Worm (Caenorhabditis elegans) whole organism, L1 larva: ENCODE results near the gene str-64.

Experiments used
- C04F5.9 ChIP-seq: sonication (generic microtip); optimal IDR thresholded peaks from 2 replicates; lab custom pipeline; 2016; ENCODE audit warnings: missing genetic modification characterization, missing compliant biosample characterization
- C16A3.4 ChIP-seq: fragments of 150-350 bp; optimal IDR thresholded peaks from 2 replicates; lab custom pipeline; 2014; ENCODE audit warnings: missing biosample characterization, missing genetic modification characterization
- Y116A8C.19 ChIP-seq: sonication (generic microtip); optimal IDR thresholded peaks from 2 replicates; lab custom pipeline; 2016; ENCODE audit warnings: missing compliant biosample characterization, missing genetic modification characterization, borderline replicate concordance
- aha-1 ChIP-seq: fragments of 150-350 bp; optimal IDR thresholded peaks from 2 replicates; lab custom pipeline; 2014; ENCODE audit warnings: missing biosample characterization, missing genetic modification characterization
- aly-2 ChIP-seq: fragments of 150-350 bp; optimal IDR thresholded peaks from 2 replicates; lab custom pipeline; 2014; ENCODE audit warnings: missing biosample characterization, missing genetic modification characterization
- blmp-1 ChIP-seq: fragments of 150-350 bp; optimal IDR thresholded peaks from 2 replicates; lab custom pipeline; 2014; ENCODE audit warnings: missing biosample characterization, missing genetic modification characterization
- ceh-63 ChIP-seq: fragments of 200-800 bp; sonication (Bioruptor generic); optimal IDR thresholded peaks from 2 replicates; lab custom pipeline; 2018; ENCODE audit warnings: mild to moderate bottlenecking, missing genetic modification characterization, missing compliant biosample characterization
- dpl-1 ChIP-seq, 3 experiments: fragments of 150-350 bp in 2 of 3; sonication (generic microtip) in 1 of 3; optimal IDR thresholded peaks; 2 replicates each; lab custom pipeline; 2014 to 2017; ENCODE audit warnings: missing biosample characterization in 3 of 3, missing genetic modification characterization in 3 of 3, missing genetic modification reagents in 3 of 3
- dsc-1 ChIP-seq: sonication (generic microtip); optimal IDR thresholded peaks from 2 replicates; lab custom pipeline; 2016; ENCODE audit warnings: mild to moderate bottlenecking, missing genetic modification characterization, missing compliant biosample characterization
- efl-1 ChIP-seq, 4 experiments: fragments of 150-350 bp; optimal IDR thresholded peaks in 3 of 4; peaks in 1 of 4; 1 replicate in 1 of 4; 2 replicates in 3 of 4; lab custom pipeline; 2014; ENCODE audit warnings: missing biosample characterization in 2 of 4, missing genetic modification characterization in 2 of 4, missing genetic modification reagents in 2 of 4
- efl-3 ChIP-seq: fragments of 200-800 bp; sonication (Bioruptor generic); optimal IDR thresholded peaks from 2 replicates; lab custom pipeline; 2018; ENCODE audit warnings: mild to moderate bottlenecking, missing genetic modification characterization, missing compliant biosample characterization
- elt-2 ChIP-seq: sonication (generic microtip); optimal IDR thresholded peaks from 2 replicates; lab custom pipeline; 2016; ENCODE audit warnings: missing genetic modification characterization, mild to moderate bottlenecking, inconsistent platforms, missing compliant biosample characterization, missing genetic modification reagents
- elt-3 ChIP-seq, 6 experiments: fragments of 150-350 bp in 1 of 6; sonication (generic microtip); optimal IDR thresholded peaks; 2 replicates each; lab custom pipeline; 2017 to 2018; ENCODE audit warnings: missing biosample characterization in 6 of 6, missing genetic modification characterization in 6 of 6, inconsistent platforms in 1 of 6
- fkh-8 ChIP-seq: sonication (generic microtip); optimal IDR thresholded peaks from 2 replicates; lab custom pipeline; 2016; ENCODE audit warnings: mild to moderate bottlenecking, missing genetic modification characterization, missing compliant biosample characterization
- grh-1 ChIP-seq: fragments of 200-800 bp; sonication (Bioruptor generic); IDR thresholded peaks from 2 replicates; pipeline ENCODE4 v1.3.6; 2022; ENCODE audit warnings: missing genetic modification reagents, missing genetic modification characterization, missing compliant biosample characterization
- hlh-17 ChIP-seq: fragments of 200-800 bp; sonication (Bioruptor generic); optimal IDR thresholded peaks from 2 replicates; lab custom pipeline; 2018; ENCODE audit warnings: missing genetic modification characterization, mild to moderate bottlenecking, missing compliant biosample characterization, moderate library complexity, borderline replicate concordance
- hlh-4 ChIP-seq: sonication (generic microtip); optimal IDR thresholded peaks from 2 replicates; lab custom pipeline; 2016; ENCODE audit warnings: mild to moderate bottlenecking, missing genetic modification characterization, missing compliant biosample characterization
- hpl-2 ChIP-seq: fragments of 150-350 bp; optimal IDR thresholded peaks from 2 replicates; lab custom pipeline; 2014; ENCODE audit warnings: missing biosample characterization, missing genetic modification reagents, missing genetic modification characterization
- isw-1 ChIP-seq: fragments of 200-800 bp; sonication (Bioruptor generic); IDR thresholded peaks from 2 replicates; pipeline ENCODE4 v1.3.6; 2022; ENCODE audit warnings: missing genetic modification characterization, missing compliant biosample characterization
- lin-14 ChIP-seq: fragments of 200-800 bp; sonication (Bioruptor generic); optimal IDR thresholded peaks from 2 replicates; lab custom pipeline; 2018; ENCODE audit warnings: mild to moderate bottlenecking, missing genetic modification characterization, moderate library complexity, missing compliant biosample characterization
- lin-15B ChIP-seq: fragments of 150-350 bp; sonication (generic microtip); optimal IDR thresholded peaks from 3 replicates; lab custom pipeline; 2014; ENCODE audit warnings: missing biosample characterization, missing genetic modification characterization
- lin-35 ChIP-seq, 2 experiments: fragments of 150-350 bp; optimal IDR thresholded peaks; 2 replicates each; lab custom pipeline; 2014; ENCODE audit warnings: missing biosample characterization in 2 of 2, missing genetic modification characterization in 2 of 2, missing genetic modification reagents in 2 of 2
- lir-3 ChIP-seq: sonication (generic microtip); optimal IDR thresholded peaks from 2 replicates; lab custom pipeline; 2016; ENCODE audit warnings: mild to moderate bottlenecking, missing genetic modification characterization, moderate library complexity, missing compliant biosample characterization; ENCODE audit not compliant: poor library complexity
- lsy-2 ChIP-seq, 2 experiments: fragments of 150-350 bp; optimal IDR thresholded peaks; 2 replicates each; lab custom pipeline; 2014; ENCODE audit warnings: missing biosample characterization in 2 of 2, missing genetic modification characterization in 2 of 2
- mdl-1 ChIP-seq, 2 experiments: fragments of 150-350 bp; optimal IDR thresholded peaks; 2 replicates each; lab custom pipeline; 2014 to 2017; ENCODE audit warnings: missing biosample characterization in 2 of 2, missing genetic modification characterization in 2 of 2, inconsistent platforms in 1 of 2
- nhr-19 ChIP-seq: fragments of 200-800 bp; sonication (Bioruptor generic); conservative IDR thresholded peaks from 2 replicates; pipeline ENCODE4 v1.3.6; 2022; ENCODE audit warnings: missing genetic modification characterization, missing compliant biosample characterization
- nhr-20 ChIP-seq: sonication (generic microtip); optimal IDR thresholded peaks from 2 replicates; lab custom pipeline; 2016; ENCODE audit warnings: mild to moderate bottlenecking, missing genetic modification characterization, missing compliant biosample characterization
- nhr-237 ChIP-seq: fragments of 150-350 bp; optimal IDR thresholded peaks from 2 replicates; lab custom pipeline; 2014; ENCODE audit warnings: missing biosample characterization, missing genetic modification characterization
- nhr-47 ChIP-seq: sonication (generic microtip); optimal IDR thresholded peaks from 2 replicates; lab custom pipeline; 2016; ENCODE audit warnings: mild to moderate bottlenecking, missing genetic modification characterization, moderate library complexity, missing compliant biosample characterization
- nhr-71 ChIP-seq: sonication (generic microtip); optimal IDR thresholded peaks from 2 replicates; lab custom pipeline; 2016; ENCODE audit warnings: mild to moderate bottlenecking, missing genetic modification characterization, moderate library complexity, missing compliant biosample characterization
- nhr-77 ChIP-seq: fragments of 150-350 bp; optimal IDR thresholded peaks from 2 replicates; lab custom pipeline; 2014; ENCODE audit warnings: missing biosample characterization, missing genetic modification characterization
- nhr-84 ChIP-seq: sonication (generic microtip); optimal IDR thresholded peaks from 2 replicates; lab custom pipeline; 2017; ENCODE audit warnings: missing biosample characterization, missing genetic modification characterization
- nhr-85 ChIP-seq: sonication (generic microtip); peaks from one replicate; lab custom pipeline; 2016; ENCODE audit warnings: missing genetic modification characterization, inconsistent platforms, missing compliant biosample characterization
- pag-3 ChIP-seq: sonication (generic microtip); optimal IDR thresholded peaks from 2 replicates; lab custom pipeline; 2017; ENCODE audit warnings: missing genetic modification characterization, mild to moderate bottlenecking, missing compliant biosample characterization, antibody characterized with exemption, borderline replicate concordance; ENCODE audit not compliant: insufficient read depth
- pax-3 ChIP-seq: fragments of 200-800 bp; sonication (Bioruptor generic); optimal IDR thresholded peaks from 2 replicates; lab custom pipeline; 2018; ENCODE audit warnings: mild to moderate bottlenecking, missing genetic modification characterization, moderate library complexity, missing compliant biosample characterization
- pqm-1 ChIP-seq: sonication (generic microtip); optimal IDR thresholded peaks from 3 replicates; lab custom pipeline; 2017; ENCODE audit warnings: missing biosample characterization, missing genetic modification characterization
- rnt-1 ChIP-seq: sonication (generic microtip); optimal IDR thresholded peaks from 2 replicates; lab custom pipeline; 2016; ENCODE audit warnings: mild to moderate bottlenecking, missing genetic modification characterization, moderate library complexity, missing compliant biosample characterization
- snu-23 ChIP-seq: sonication (generic microtip); optimal IDR thresholded peaks from 2 replicates; lab custom pipeline; 2016; ENCODE audit warnings: missing genetic modification characterization, missing compliant biosample characterization
- sox-4 ChIP-seq: sonication (generic microtip); optimal IDR thresholded peaks from 2 replicates; lab custom pipeline; 2016; ENCODE audit warnings: missing genetic modification characterization, missing compliant biosample characterization
- sptf-1 ChIP-seq: fragments of 150-350 bp; optimal IDR thresholded peaks from 2 replicates; lab custom pipeline; 2014; ENCODE audit warnings: missing biosample characterization, missing genetic modification characterization
- tbx-2 ChIP-seq: sonication (generic microtip); optimal IDR thresholded peaks from 2 replicates; lab custom pipeline; 2016; ENCODE audit warnings: missing genetic modification characterization, missing compliant biosample characterization
- unc-30 ChIP-seq: sonication (generic microtip); optimal IDR thresholded peaks from 2 replicates; lab custom pipeline; 2017; ENCODE audit warnings: missing biosample characterization, missing genetic modification characterization
- vab-15 ChIP-seq: sonication (generic microtip); optimal IDR thresholded peaks from 2 replicates; lab custom pipeline; 2017; ENCODE audit warnings: missing genotype, mild to moderate bottlenecking, missing genetic modification characterization, missing compliant biosample characterization
- xbp-1 ChIP-seq: sonication (generic microtip); optimal IDR thresholded peaks from 2 replicates; lab custom pipeline; 2016; ENCODE audit warnings: missing genetic modification characterization, missing compliant biosample characterization
- zag-1 ChIP-seq: fragments of 150-350 bp; optimal IDR thresholded peaks from 2 replicates; lab custom pipeline; 2014; ENCODE audit warnings: missing biosample characterization, missing genetic modification characterization
- zip-4 ChIP-seq: fragments of 200-800 bp; sonication (Bioruptor generic); optimal IDR thresholded peaks from 2 replicates; lab custom pipeline; 2018; ENCODE audit warnings: mild to moderate bottlenecking, missing genetic modification characterization, moderate library complexity, missing compliant biosample characterization
- ztf-11 ChIP-seq, 2 experiments: sonication (generic microtip); optimal IDR thresholded peaks; 2 replicates each; lab custom pipeline; 2016 to 2017; ENCODE audit warnings: missing genetic modification characterization in 2 of 2, missing biosample characterization in 1 of 2, missing compliant biosample characterization in 1 of 2
- ztf-4 ChIP-seq: fragments of 150-350 bp; optimal IDR thresholded peaks from 2 replicates; lab custom pipeline; 2014; ENCODE audit warnings: missing biosample characterization, missing genetic modification characterization

The str-64 gene

ce11 chrV:3312067-3312666 is 29.1 kb downstream of the str-64 start, which contains the start of gene arrd-18:
arrd-18 (minus strand) TSS chrV:3312117.
- TF ChIP-seq Y116A8C.19 (tag; lab: Kevin White, UChicago): no peak
- no peak for TF ChIP-seq ztf-11 (tag; optimal IDR thresholded peaks at IDR 0.05; lab: Kevin White, UChicago)
- TF ChIP-seq fkh-8 (tag; lab: Kevin White, UChicago): peak; percentile 20
- no peak for TF ChIP-seq zag-1 (tag; lab: Kevin White, UChicago)
- no peak for TF ChIP-seq efl-3
- TF ChIP-seq aly-2 (tag; lab: Kevin White, UChicago): no peak
- peak; percentile 51 for TF ChIP-seq rnt-1 (tag; lab: Kevin White, UChicago)
- TF ChIP-seq nhr-20: peak; percentile 32
- peak in 1 of 2 experiments; percentile 3 for TF ChIP-seq lsy-2 (tag; optimal IDR thresholded peaks at IDR 0.05; lab: Kevin White, UChicago)
- no peak for TF ChIP-seq vab-15 (tag; lab: Kevin White, UChicago)
- TF ChIP-seq sox-4 (tag; lab: Kevin White, UChicago): no peak
- TF ChIP-seq hlh-17 (GFP tag; lab: Kevin White, UChicago): no peak
- no peak for TF ChIP-seq ztf-4 (tag; lab: Kevin White, UChicago)
- peak; percentile 0 for TF ChIP-seq C16A3.4 (tag; lab: Kevin White, UChicago)
- TF ChIP-seq grh-1 (GFP tag; lab: Robert Waterston, UW): peak; percentile 32; the same call in 1 of the 2 replicates
- no peak for TF ChIP-seq C04F5.9 (tag; lab: Kevin White, UChicago)
- no peak for TF ChIP-seq lin-35 (GFP tag; optimal IDR thresholded peaks at IDR 0.05; lab: Kevin White, UChicago)
- TF ChIP-seq nhr-77 (tag; lab: Kevin White, UChicago): no peak
- TF ChIP-seq nhr-19: peak; percentile 50
- TF ChIP-seq lin-14 (GFP tag; lab: Kevin White, UChicago): peak; percentile 92
- peak; percentile 51 for TF ChIP-seq snu-23 (GFP tag; lab: Kevin White, UChicago)
- peak; percentile 18 for TF ChIP-seq nhr-47 (tag; lab: Kevin White, UChicago)
- no peak for TF ChIP-seq unc-30 (tag; lab: Kevin White, UChicago)
- no peak for TF ChIP-seq mdl-1 (tag; optimal IDR thresholded peaks at IDR 0.05; lab: Kevin White, UChicago)
- peak; percentile 10 for TF ChIP-seq tbx-2 (tag; lab: Kevin White, UChicago)
- TF ChIP-seq efl-1 (optimal IDR thresholded peaks at IDR 0.05; lab: Kevin White, UChicago): peak in 1 of 2 experiments; percentile 19
- TF ChIP-seq efl-1 (GFP tag; optimal IDR thresholded peaks at IDR 0.05 in 1 of 2; lab: Kevin White, UChicago): peak in 1 of 2 experiments; percentile 67
- TF ChIP-seq nhr-71 (tag; lab: Kevin White, UChicago): peak; percentile 62
- TF ChIP-seq blmp-1 (tag; lab: Kevin White, UChicago): no peak
- no peak for TF ChIP-seq xbp-1
- TF ChIP-seq nhr-85: peak; percentile 21
- TF ChIP-seq dpl-1 (GFP tag; optimal IDR thresholded peaks at IDR 0.05; lab: Kevin White, UChicago): peak in 1 of 3 experiments; percentile 13

ce11 chrV:3315308-3315707 is 32.3 kb downstream of the str-64 start, which contains the start of gene arrd-19:
arrd-19 (minus strand) TSS chrV:3315516.
- TF ChIP-seq nhr-84 (tag; lab: Kevin White, UChicago) (no peak), lir-3 (tag; lab: Kevin White, UChicago) (no peak), vab-15 (tag; lab: Kevin White, UChicago) (no peak), grh-1 (GFP tag; lab: Robert Waterston, UW) (peak; percentile 72), dsc-1 (tag; lab: Kevin White, UChicago) (peak; percentile 46), lsy-2 (tag; optimal IDR thresholded peaks at IDR 0.05; lab: Kevin White, UChicago) (peak; percentile 75 to 81), lin-15B (tag; lab: Kevin White, UChicago) (peak; percentile 21), fkh-8 (tag; lab: Kevin White, UChicago) (peak; percentile 66), pag-3 (tag; lab: Kevin White, UChicago) (peak; percentile 67), nhr-237 (tag; lab: Kevin White, UChicago) (no peak), ceh-63 (GFP tag; lab: Kevin White, UChicago) (no peak), elt-2 (peak; percentile 16), aha-1 (tag; lab: Kevin White, UChicago) (no peak), isw-1 (GFP tag; lab: Robert Waterston, UW) (peak; percentile 38; the same call in 1 of the 2 replicates), elt-3 (tag; optimal IDR thresholded peaks at IDR 0.05; lab: Kevin White, UChicago) (peak in 2 of 6 experiments; percentile 5 to 30), sptf-1 (no peak), dpl-1 (GFP tag; optimal IDR thresholded peaks at IDR 0.05; lab: Kevin White, UChicago) (peak; percentile 46 to 76 (median 63)), hpl-2 (GFP tag; lab: Kevin White, UChicago) (no peak), hlh-4 (tag; lab: Kevin White, UChicago) (no peak), zip-4 (GFP tag; lab: Kevin White, UChicago) (no peak), pax-3 (no peak), mdl-1 (tag; optimal IDR thresholded peaks at IDR 0.05; lab: Kevin White, UChicago) (peak in 1 of 2 experiments; percentile 71), snu-23 (GFP tag; lab: Kevin White, UChicago) (peak; percentile 82), pqm-1 (tag; lab: Kevin White, UChicago) (no peak)
